Worm (Caenorhabditis elegans) whole organism, late embryonic: ENCODE results near the gene F26D11.2.

Experiments used
- C08G9.2 ChIP-seq: sonication (generic microtip); optimal IDR thresholded peaks from 2 replicates; lab custom pipeline; 2016; ENCODE audit warnings: mild to moderate bottlenecking, missing genetic modification characterization, moderate library complexity, missing compliant biosample characterization
- C38D4.7 ChIP-seq: fragments of 200-800 bp; sonication (Bioruptor generic); optimal IDR thresholded peaks from 2 replicates; lab custom pipeline; 2018; ENCODE audit warnings: mild to moderate bottlenecking, missing genetic modification characterization, moderate library complexity, missing compliant biosample characterization
- K02D7.2 ChIP-seq: sonication (generic microtip); optimal IDR thresholded peaks from 2 replicates; lab custom pipeline; 2017; ENCODE audit warnings: mild to moderate bottlenecking, missing genetic modification characterization, missing compliant biosample characterization
- K09A11.1 ChIP-seq: sonication (generic microtip); optimal IDR thresholded peaks from 2 replicates; lab custom pipeline; 2017; ENCODE audit warnings: antibody characterized with exemption, mild to moderate bottlenecking, missing genetic modification characterization, missing compliant biosample characterization; ENCODE audit not compliant: insufficient read depth
- T23F11.4 ChIP-seq: fragments of 200-800 bp; sonication (Bioruptor generic); optimal IDR thresholded peaks from 2 replicates; lab custom pipeline; 2018; ENCODE audit warnings: mild to moderate bottlenecking, missing genetic modification characterization, missing compliant biosample characterization
- Y22D7AL.16 ChIP-seq: sonication (generic microtip); optimal IDR thresholded peaks from 2 replicates; lab custom pipeline; 2016; ENCODE audit warnings: missing genetic modification characterization, missing compliant biosample characterization
- ama-1 ChIP-seq: fragments of 150-350 bp; optimal IDR thresholded peaks from 2 replicates; lab custom pipeline; 2014
- ceh-14 ChIP-seq: sonication (generic microtip); optimal IDR thresholded peaks from 2 replicates; lab custom pipeline; 2016; ENCODE audit warnings: missing genotype, missing genetic modification characterization, missing compliant biosample characterization
- ceh-18 ChIP-seq: sonication (generic microtip); optimal IDR thresholded peaks from 2 replicates; lab custom pipeline; 2016; ENCODE audit warnings: missing genetic modification characterization, missing compliant biosample characterization
- ceh-19 ChIP-seq: fragments of 200-800 bp; sonication (Bioruptor generic); optimal IDR thresholded peaks from 2 replicates; lab custom pipeline; 2018; ENCODE audit warnings: mild to moderate bottlenecking, missing genetic modification characterization, missing compliant biosample characterization
- ceh-30 ChIP-seq: fragments of 150-350 bp; optimal IDR thresholded peaks from 2 replicates; lab custom pipeline; 2014; ENCODE audit warnings: missing biosample characterization, missing genetic modification characterization
- ceh-31 ChIP-seq: sonication (generic microtip); optimal IDR thresholded peaks from 2 replicates; lab custom pipeline; 2016; ENCODE audit warnings: missing genetic modification characterization, missing compliant biosample characterization
- ceh-45 ChIP-seq: fragments of 200-800 bp; sonication (Bioruptor generic); IDR thresholded peaks from 2 replicates; pipeline ENCODE4 v1.3.6; 2022; ENCODE audit warnings: missing genetic modification reagents, missing genetic modification characterization, missing compliant biosample characterization
- ceh-6 ChIP-seq: fragments of 200-800 bp; sonication (Bioruptor generic); optimal IDR thresholded peaks from 2 replicates; lab custom pipeline; 2018; ENCODE audit warnings: mild to moderate bottlenecking, missing genetic modification characterization, missing compliant biosample characterization
- che-1 ChIP-seq: sonication (generic microtip); optimal IDR thresholded peaks from 2 replicates; lab custom pipeline; 2016; ENCODE audit warnings: mild to moderate bottlenecking, missing genetic modification characterization, missing compliant biosample characterization
- dmd-4 ChIP-seq: sonication (generic microtip); optimal IDR thresholded peaks from 2 replicates; lab custom pipeline; 2016; ENCODE audit warnings: borderline replicate concordance, missing genetic modification characterization, missing compliant biosample characterization
- dve-1 ChIP-seq: sonication (generic microtip); optimal IDR thresholded peaks from 2 replicates; lab custom pipeline; 2017; ENCODE audit warnings: antibody characterized with exemption, mild to moderate bottlenecking, missing genetic modification characterization, missing compliant biosample characterization
- elt-2 ChIP-seq: sonication (generic microtip); optimal IDR thresholded peaks from 2 replicates; lab custom pipeline; 2016; ENCODE audit warnings: missing genetic modification reagents, missing genetic modification characterization, missing compliant biosample characterization
- elt-4 ChIP-seq: sonication (generic microtip); optimal IDR thresholded peaks from 2 replicates; lab custom pipeline; 2016; ENCODE audit warnings: missing genetic modification characterization, missing compliant biosample characterization
- eyg-1 ChIP-seq: sonication (generic microtip); optimal IDR thresholded peaks from 2 replicates; lab custom pipeline; 2016; ENCODE audit warnings: missing genotype, missing genetic modification characterization, missing compliant biosample characterization
- fax-1 ChIP-seq: sonication (generic microtip); optimal IDR thresholded peaks from 2 replicates; lab custom pipeline; 2016; ENCODE audit warnings: missing genotype, missing genetic modification characterization, missing compliant biosample characterization
- fkh-10 ChIP-seq: fragments of 150-350 bp; optimal IDR thresholded peaks from 2 replicates; lab custom pipeline; 2014; ENCODE audit warnings: missing biosample characterization, missing genetic modification reagents, missing genetic modification characterization
- fkh-6 ChIP-seq: sonication (generic microtip); optimal IDR thresholded peaks from 2 replicates; lab custom pipeline; 2016; ENCODE audit warnings: missing genetic modification characterization, missing compliant biosample characterization
- gmeb-2 ChIP-seq: sonication (generic microtip); optimal IDR thresholded peaks from 2 replicates; lab custom pipeline; 2016; ENCODE audit warnings: missing genetic modification characterization, inconsistent platforms, missing compliant biosample characterization
- hlh-13 ChIP-seq: fragments of 200-800 bp; sonication (Bioruptor generic); optimal IDR thresholded peaks from 2 replicates; lab custom pipeline; 2018; ENCODE audit warnings: mild to moderate bottlenecking, missing genetic modification characterization, missing compliant biosample characterization
- hlh-15 ChIP-seq: sonication (generic microtip); optimal IDR thresholded peaks from 2 replicates; lab custom pipeline; 2016; ENCODE audit warnings: missing genetic modification characterization, missing compliant biosample characterization
- hlh-30 ChIP-seq: sonication (generic microtip); optimal IDR thresholded peaks from 2 replicates; lab custom pipeline; 2017; ENCODE audit warnings: antibody characterized with exemption, missing genetic modification characterization, missing compliant biosample characterization; ENCODE audit not compliant: insufficient read depth
- hlh-8 ChIP-seq: sonication (generic microtip); optimal IDR thresholded peaks from 2 replicates; lab custom pipeline; 2016; ENCODE audit warnings: missing genotype, missing genetic modification characterization, missing compliant biosample characterization
- lin-11 ChIP-seq: fragments of 200-800 bp; sonication (Bioruptor generic); optimal IDR thresholded peaks from 2 replicates; lab custom pipeline; 2018; ENCODE audit warnings: mild to moderate bottlenecking, missing genetic modification characterization, missing compliant biosample characterization
- mec-3 ChIP-seq: sonication (generic microtip); optimal IDR thresholded peaks from 2 replicates; lab custom pipeline; 2016; ENCODE audit warnings: borderline replicate concordance, missing genetic modification characterization, missing compliant biosample characterization
- nfya-1 ChIP-seq: sonication (generic microtip); optimal IDR thresholded peaks from 2 replicates; lab custom pipeline; 2017; ENCODE audit warnings: missing genetic modification characterization, mild to moderate bottlenecking, missing compliant biosample characterization, antibody characterized with exemption, moderate library complexity
- nhr-11 ChIP-seq: fragments of 150-350 bp; optimal IDR thresholded peaks from 2 replicates; lab custom pipeline; 2014; ENCODE audit warnings: missing biosample characterization, missing genetic modification characterization
- nhr-232 ChIP-seq: sonication (generic microtip); optimal IDR thresholded peaks from 2 replicates; lab custom pipeline; 2016; ENCODE audit warnings: missing genetic modification characterization, missing compliant biosample characterization
- npax-4 ChIP-seq: sonication (generic microtip); optimal IDR thresholded peaks from 2 replicates; lab custom pipeline; 2016; ENCODE audit warnings: missing genetic modification characterization, missing compliant biosample characterization
- odd-2 ChIP-seq: sonication (generic microtip); optimal IDR thresholded peaks from 2 replicates; lab custom pipeline; 2017; ENCODE audit warnings: antibody characterized with exemption, mild to moderate bottlenecking, missing genetic modification characterization, missing compliant biosample characterization
- pat-9 ChIP-seq: fragments of 200-800 bp; sonication (Bioruptor generic); optimal IDR thresholded peaks from 2 replicates; lab custom pipeline; 2018; ENCODE audit warnings: mild to moderate bottlenecking, missing genetic modification characterization, moderate library complexity, missing compliant biosample characterization
- pax-1 ChIP-seq: fragments of 150-350 bp; optimal IDR thresholded peaks from 2 replicates; lab custom pipeline; 2014; ENCODE audit warnings: missing biosample characterization, missing genetic modification characterization
- pha-4 ChIP-seq: fragments of 150-350 bp; optimal IDR thresholded peaks from 2 replicates; lab custom pipeline; 2018; ENCODE audit warnings: missing biosample characterization, missing genetic modification reagents, missing genetic modification characterization
- pqm-1 ChIP-seq: sonication (generic microtip); optimal IDR thresholded peaks from 2 replicates; lab custom pipeline; 2016; ENCODE audit warnings: missing genetic modification characterization, missing compliant biosample characterization
- pros-1 ChIP-seq: fragments of 150-350 bp; optimal IDR thresholded peaks from 2 replicates; lab custom pipeline; 2014; ENCODE audit warnings: missing biosample characterization, missing genetic modification reagents, missing genetic modification characterization
- ref-2 ChIP-seq: sonication (generic microtip); optimal IDR thresholded peaks from 2 replicates; lab custom pipeline; 2016; ENCODE audit warnings: missing genetic modification characterization, missing compliant biosample characterization
- rnt-1 ChIP-seq: sonication (generic microtip); optimal IDR thresholded peaks from 2 replicates; lab custom pipeline; 2016; ENCODE audit warnings: missing genetic modification characterization, missing compliant biosample characterization
- sox-2 ChIP-seq: fragments of 200-800 bp; sonication (Bioruptor generic); IDR thresholded peaks from 2 replicates; pipeline ENCODE4 v1.3.6; 2022; ENCODE audit warnings: missing genetic modification reagents, missing genetic modification characterization, missing compliant biosample characterization
- sox-4 ChIP-seq: sonication (generic microtip); optimal IDR thresholded peaks from 2 replicates; lab custom pipeline; 2017; ENCODE audit warnings: mild to moderate bottlenecking, missing genetic modification characterization, inconsistent platforms, missing compliant biosample characterization
- syd-9 ChIP-seq: sonication (generic microtip); optimal IDR thresholded peaks from 2 replicates; lab custom pipeline; 2016; ENCODE audit warnings: mild to moderate bottlenecking, missing genetic modification characterization, moderate library complexity, missing compliant biosample characterization
- tbx-2 ChIP-seq: sonication (generic microtip); optimal IDR thresholded peaks from 2 replicates; lab custom pipeline; 2016; ENCODE audit warnings: missing genetic modification characterization, missing compliant biosample characterization
- tbx-7 ChIP-seq: sonication (generic microtip); optimal IDR thresholded peaks from 2 replicates; lab custom pipeline; 2016; ENCODE audit warnings: missing genotype, missing genetic modification characterization, missing compliant biosample characterization
- ttx-3 ChIP-seq: sonication (generic microtip); optimal IDR thresholded peaks from 2 replicates; lab custom pipeline; 2016; ENCODE audit warnings: missing genetic modification reagents, missing genetic modification characterization, missing compliant biosample characterization
- unc-3 ChIP-seq, 2 experiments: fragments of 200-800 bp in 1 of 2; sonication (Bioruptor generic) in 1 of 2; sonication (generic microtip) in 1 of 2; conservative IDR thresholded peaks in 1 of 2; optimal IDR thresholded peaks in 1 of 2; 2 replicates each; pipeline versions ENCODE4 v1.3.6 to Lab custom; 2016 to 2022; ENCODE audit warnings: missing compliant biosample characterization in 2 of 2, missing genetic modification characterization in 2 of 2, missing genetic modification reagents in 1 of 2
- unc-42 ChIP-seq: sonication (generic microtip); optimal IDR thresholded peaks from 2 replicates; lab custom pipeline; 2016; ENCODE audit warnings: missing genotype, missing genetic modification characterization, missing compliant biosample characterization
- zip-5 ChIP-seq: sonication (generic microtip); optimal IDR thresholded peaks from 2 replicates; lab custom pipeline; 2016; ENCODE audit warnings: missing genetic modification characterization, missing compliant biosample characterization
- ztf-16 ChIP-seq: sonication (generic microtip); optimal IDR thresholded peaks from 2 replicates; lab custom pipeline; 2017; ENCODE audit warnings: missing genetic modification characterization, missing compliant biosample characterization

F26D11.2 gene

DNA sequence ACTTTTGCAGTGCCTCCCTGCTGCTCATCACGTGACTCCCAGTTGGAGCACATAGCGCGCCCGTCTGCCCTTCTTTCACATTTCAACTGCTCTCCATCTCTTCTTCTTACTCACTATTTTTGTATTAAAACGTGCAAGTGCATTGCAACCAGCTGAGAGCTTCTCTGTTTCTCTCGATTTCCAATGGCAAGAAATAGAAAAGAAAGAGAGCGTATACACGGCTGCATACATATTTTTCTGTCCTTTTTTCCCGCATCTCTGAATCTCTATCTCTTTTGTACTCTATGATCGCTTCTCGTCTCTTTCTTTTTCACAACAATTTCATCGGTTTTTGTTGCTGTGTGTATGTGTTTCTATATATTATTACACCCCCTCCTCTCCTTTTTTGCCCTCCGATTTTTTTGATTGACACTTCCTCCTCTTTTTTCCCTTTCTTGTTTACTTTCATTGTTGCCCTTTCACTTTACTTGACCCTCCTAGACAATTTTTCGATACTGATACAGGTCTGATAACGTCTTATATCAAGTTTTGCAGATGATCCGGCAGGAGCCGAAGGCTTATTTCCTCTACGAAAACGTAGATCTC lies 42.0 kb downstream of the F26D11.2 start, which contains the start of gene Y97E10AR.1:
Gene Y97E10AR.1 (plus strand): TSS at position 535 of the 585 bp plus-strand sequence.
- TF ChIP-seq pros-1 (peak; percentile 68), hlh-30 (tag; lab: Kevin White, UChicago) (peak; percentile 92), ceh-30 (tag; lab: Kevin White, UChicago) (peak; percentile 50), tbx-7 (tag; lab: Kevin White, UChicago) (no peak), tbx-2 (tag; lab: Kevin White, UChicago) (peak; percentile 74), mec-3 (no peak), dve-1 (tag; lab: Kevin White, UChicago) (peak; percentile 70), pha-4 (tag; lab: Kevin White, UChicago) (no peak), che-1 (tag; lab: Kevin White, UChicago) (no peak), ceh-19 (GFP tag; lab: Kevin White, UChicago) (peak; percentile 78), zip-5 (tag; lab: Kevin White, UChicago) (no peak), pqm-1 (tag; lab: Kevin White, UChicago) (peak; percentile 12), ceh-14 (peak; percentile 77), K09A11.1 (tag; lab: Kevin White, UChicago) (peak; percentile 39), nhr-232 (tag; lab: Kevin White, UChicago) (no peak), fkh-6 (peak; percentile 62), elt-4 (tag; lab: Kevin White, UChicago) (no peak), fkh-10 (no peak), lin-11 (tag; lab: Kevin White, UChicago) (no peak), ttx-3 (tag; lab: Kevin White, UChicago) (no peak), pat-9 (no peak), dmd-4 (tag; lab: Kevin White, UChicago) (no peak), elt-2 (tag; lab: Kevin White, UChicago) (peak; percentile 40), nfya-1 (tag; lab: Kevin White, UChicago) (peak; percentile 86), odd-2 (tag; lab: Kevin White, UChicago) (no peak), unc-42 (peak; percentile 86), hlh-13 (GFP tag; lab: Kevin White, UChicago) (no peak), ceh-31 (tag; lab: Kevin White, UChicago) (peak; percentile 89), ceh-18 (tag; lab: Kevin White, UChicago) (peak; percentile 98), ama-1 (lab: Kevin White, UChicago) (no peak), nhr-11 (tag; lab: Kevin White, UChicago) (no peak), syd-9 (tag; lab: Kevin White, UChicago) (peak; percentile 73), eyg-1 (tag; lab: Kevin White, UChicago) (no peak), ref-2 (tag; lab: Kevin White, UChicago) (peak; percentile 53), unc-3 (GFP tag; conservative IDR thresholded peaks at IDR 0.05; lab: Robert Waterston, UW) (no peak), unc-3 (tag; optimal IDR thresholded peaks at IDR 0.05; lab: Kevin White, UChicago) (peak; percentile 47), rnt-1 (tag; lab: Kevin White, UChicago) (peak; percentile 58), pax-1 (no peak), fax-1 (tag; lab: Kevin White, UChicago) (no peak), C08G9.2 (tag; lab: Kevin White, UChicago) (peak; percentile 18), hlh-15 (tag; lab: Kevin White, UChicago) (no peak), K02D7.2 (no peak), Y22D7AL.16 (tag; lab: Kevin White, UChicago) (no peak), ceh-6 (GFP tag; lab: Kevin White, UChicago) (no peak), T23F11.4 (GFP tag; lab: Kevin White, UChicago) (no peak), C38D4.7 (peak; percentile 31), hlh-8 (peak; percentile 77), sox-2 (GFP tag; lab: Robert Waterston, UW) (no peak), gmeb-2 (tag; lab: Kevin White, UChicago) (no peak), sox-4 (tag; lab: Kevin White, UChicago) (no peak), npax-4 (tag; lab: Kevin White, UChicago) (no peak), ceh-45 (GFP tag; lab: Robert Waterston, UW) (no peak), ztf-16 (no peak)
